Fruit fly (Drosophila melanogaster) whole organism: ENCODE measurements around the gene Gad1.

ENCODE experiments used
- CG8478 ChIP-seq: fragments of >200 bp; optimal IDR thresholded peaks from 2 replicates; lab custom pipeline; 2018; ENCODE audit warnings: inconsistent platforms
- Dll ChIP-seq: fragments of >200 bp; optimal IDR thresholded peaks from 2 replicates; lab custom pipeline; 2017
- EcR ChIP-seq, 2 experiments: fragments of >200 bp; optimal IDR thresholded peaks; 2 replicates each; lab custom pipeline; 2017; ENCODE audit warnings: missing biosample characterization in 2 of 2, missing genetic modification characterization in 2 of 2, missing genetic modification reagents in 2 of 2
- pan ChIP-seq: fragments of >200 bp; optimal IDR thresholded peaks from 2 replicates; lab custom pipeline; 2017
- psq ChIP-seq: fragments of >200 bp; optimal IDR thresholded peaks from 2 replicates; lab custom pipeline; 2017
- usp ChIP-seq: fragments of >200 bp; optimal IDR thresholded peaks from 2 replicates; lab custom pipeline; 2017; ENCODE audit warnings: missing biosample characterization, missing genetic modification characterization, mixed read lengths

The Gad1 gene

dm6 chr3L:4103258-4104247 lies 15.0 kb upstream of the Gad1 start, which contains the start of gene Fit1:
Gene Fit1 (plus strand): TSS chr3L:4103564.
- TF ChIP-seq usp (GFP tag; lab: Kevin White, UChicago) (no peak), Dll (lab: Kevin White, UChicago) (no peak), EcR (GFP tag; optimal IDR thresholded peaks at IDR 0.05; lab: Kevin White, UChicago) (no peak), CG8478 (lab: Kevin White, UChicago) (no peak), psq (lab: Kevin White, UChicago) (no peak), pan (no peak)

dm6 chr3L:4102496-4103257 lies 14.1 kb upstream of the Gad1 start, which contains the start of gene CG14995:
Gene CG14995 (minus strand): TSS chr3L:4103256.
- TF ChIP-seq EcR (GFP tag; optimal IDR thresholded peaks at IDR 0.05; lab: Kevin White, UChicago) (no peak), psq (lab: Kevin White, UChicago) (peak; percentile 74)

dm6 chr3L:4099194-4099593 lies 10.7 kb upstream of the Gad1 start:
- no peak for TF ChIP-seq usp (GFP tag; lab: Kevin White, UChicago)
- peak in 1 of 2 experiments; percentile 29 for TF ChIP-seq EcR (GFP tag; optimal IDR thresholded peaks at IDR 0.05; lab: Kevin White, UChicago)

- no peak for TF ChIP-seq psq (lab: Kevin White, UChicago)
- TF ChIP-seq CG8478 (lab: Kevin White, UChicago), result no peak
- TF ChIP-seq Dll (lab: Kevin White, UChicago), result no peak
- TF ChIP-seq usp (GFP tag; lab: Kevin White, UChicago), result no peak
- TF ChIP-seq EcR (GFP tag; optimal IDR thresholded peaks at IDR 0.05; lab: Kevin White, UChicago), result no peak
- TF ChIP-seq pan, result no peak
Measured at dm6 chr3L:4096546-4096945, 8.0 kb upstream of the Gad1 start.

- TF ChIP-seq CG8478 (lab: Kevin White, UChicago) (no peak), psq (lab: Kevin White, UChicago) (no peak), EcR (GFP tag; optimal IDR thresholded peaks at IDR 0.05; lab: Kevin White, UChicago) (no peak), pan (no peak), usp (GFP tag; lab: Kevin White, UChicago) (no peak), Dll (lab: Kevin White, UChicago) (no peak)
Measured at dm6 chr3L:4092705-4093257, 4.2 kb upstream of the Gad1 start, which contains the start of gene CG14990. Gene CG14990 (plus strand): TSS chr3L:4093207.

- no peak for TF ChIP-seq psq (lab: Kevin White, UChicago)
Measured at dm6 chr3L:4087281-4087680, 1.3 kb downstream of the Gad1 start, which contains the start of gene CG14989. Gene CG14989 (plus strand): TSS chr3L:4087581.

dm6 chr3L:4085867-4086266 lies 2.7 kb downstream of the Gad1 start:
- no peak for TF ChIP-seq CG8478 (lab: Kevin White, UChicago)
- no peak for TF ChIP-seq psq (lab: Kevin White, UChicago)
- TF ChIP-seq Dll (lab: Kevin White, UChicago), result no peak
- TF ChIP-seq pan, result no peak
- no peak for TF ChIP-seq EcR (GFP tag; optimal IDR thresholded peaks at IDR 0.05; lab: Kevin White, UChicago)
- TF ChIP-seq usp (GFP tag; lab: Kevin White, UChicago), result no peak

dm6 chr3L:4083442-4083841 lies 5.1 kb downstream of the Gad1 start:
- TF ChIP-seq CG8478 (lab: Kevin White, UChicago), result no peak
- no peak for TF ChIP-seq Dll (lab: Kevin White, UChicago)
- TF ChIP-seq EcR (GFP tag; optimal IDR thresholded peaks at IDR 0.05; lab: Kevin White, UChicago), result no peak
- TF ChIP-seq psq (lab: Kevin White, UChicago), result no peak
- TF ChIP-seq usp (GFP tag; lab: Kevin White, UChicago), result no peak
- TF ChIP-seq pan, result no peak

- TF ChIP-seq psq (lab: Kevin White, UChicago), result no peak
- TF ChIP-seq Dll (lab: Kevin White, UChicago), result no peak
- TF ChIP-seq EcR (GFP tag; optimal IDR thresholded peaks at IDR 0.05; lab: Kevin White, UChicago), result no peak
- no peak for TF ChIP-seq CG8478 (lab: Kevin White, UChicago)
- TF ChIP-seq usp (GFP tag; lab: Kevin White, UChicago), result no peak
- no peak for TF ChIP-seq pan
Measured at dm6 chr3L:4081243-4081642, 7.3 kb downstream of the Gad1 start.

dm6 chr3L:4080278-4080677 lies 8.3 kb downstream of the Gad1 start:
- TF ChIP-seq psq (lab: Kevin White, UChicago), result no peak
- TF ChIP-seq usp (GFP tag; lab: Kevin White, UChicago), result no peak
- TF ChIP-seq pan, result no peak
- TF ChIP-seq EcR (GFP tag; optimal IDR thresholded peaks at IDR 0.05; lab: Kevin White, UChicago), result no peak
- no peak for TF ChIP-seq CG8478 (lab: Kevin White, UChicago)
- TF ChIP-seq Dll (lab: Kevin White, UChicago), result no peak

- TF ChIP-seq pan (no peak), psq (lab: Kevin White, UChicago) (no peak), EcR (GFP tag; optimal IDR thresholded peaks at IDR 0.05; lab: Kevin White, UChicago) (no peak), usp (GFP tag; lab: Kevin White, UChicago) (no peak), CG8478 (lab: Kevin White, UChicago) (no peak), Dll (lab: Kevin White, UChicago) (no peak)
Measured at dm6 chr3L:4076907-4077306, 11.6 kb downstream of the Gad1 start.
